Worm (Caenorhabditis elegans) whole organism, midembryonic: ENCODE results near the gene F21G4.1.
A peak's percentile ranks its signal among the peaks of the same experiment; 100 is the strongest.

Source experiments
- T22C8.4 ChIP-seq: fragments of 200-800 bp; sonication (Bioruptor generic); IDR thresholded peaks from 2 replicates; pipeline ENCODE4 v1.3.6; 2022; ENCODE audit warnings: missing genetic modification characterization, missing compliant biosample characterization
- cog-1 ChIP-seq: sonication (generic microtip); optimal IDR thresholded peaks from 2 replicates; lab custom pipeline; 2016; ENCODE audit warnings: missing genetic modification characterization, missing compliant biosample characterization
- flt-1 ChIP-seq: fragments of 200-800 bp; sonication (Bioruptor generic); IDR thresholded peaks from 2 replicates; pipeline ENCODE4 v1.3.6; 2022; ENCODE audit warnings: missing genetic modification characterization, missing compliant biosample characterization
- klf-2 ChIP-seq: fragments of 200-800 bp; sonication (Bioruptor generic); conservative IDR thresholded peaks from 2 replicates; pipeline ENCODE4 v1.3.6; 2022; ENCODE audit warnings: missing genetic modification reagents, missing genetic modification characterization, missing compliant biosample characterization
- med-1 ChIP-seq: sonication (generic microtip); optimal IDR thresholded peaks from 2 replicates; lab custom pipeline; 2017; ENCODE audit warnings: missing genetic modification characterization, mild to moderate bottlenecking, missing compliant biosample characterization, antibody characterized with exemption, missing genetic modification reagents; ENCODE audit not compliant: insufficient read depth
- ref-1 ChIP-seq: fragments of 200-800 bp; sonication (Bioruptor generic); conservative IDR thresholded peaks from 2 replicates; pipeline ENCODE4 v1.3.6; 2022; ENCODE audit warnings: missing genetic modification reagents, missing genetic modification characterization, missing compliant biosample characterization
- tab-1 ChIP-seq: fragments of 200-800 bp; sonication (Bioruptor generic); IDR thresholded peaks from 2 replicates; pipeline ENCODE4 v1.3.6; 2022; ENCODE audit warnings: missing genetic modification characterization, missing compliant biosample characterization
- ztf-23 ChIP-seq: fragments of 200-800 bp; sonication (Bioruptor generic); IDR thresholded peaks from 2 replicates; pipeline ENCODE4 v1.3.6; 2022; ENCODE audit warnings: missing genetic modification reagents, missing genetic modification characterization, missing compliant biosample characterization
- ztf-29 ChIP-seq: fragments of 200-800 bp; sonication (Bioruptor generic); IDR thresholded peaks from 2 replicates; pipeline ENCODE4 v1.3.6; 2022; ENCODE audit warnings: missing genetic modification reagents, missing genetic modification characterization, missing compliant biosample characterization

The F21G4.1 gene

ce11 chrX:9927993-9928392 lies 35.9 kb upstream of the F21G4.1 start:
- TF ChIP-seq flt-1 (GFP tag; lab: Robert Waterston, UW) (no peak), T22C8.4 (no peak)

ce11 chrX:9924962-9925361 lies 32.8 kb upstream of the F21G4.1 start, which contains the start of gene ugt-23:
Gene ugt-23, minus strand, starts transcription at chrX:9925173.
- TF ChIP-seq klf-2 (GFP tag; lab: Robert Waterston, UW): no peak
- no peak for TF ChIP-seq ztf-23 (GFP tag; lab: Robert Waterston, UW)
- no peak for TF ChIP-seq cog-1 (tag; lab: Kevin White, UChicago)
- TF ChIP-seq ztf-29 (GFP tag; lab: Robert Waterston, UW): no peak
- no peak for TF ChIP-seq flt-1 (GFP tag; lab: Robert Waterston, UW)
- TF ChIP-seq T22C8.4: no peak
- no peak for TF ChIP-seq med-1 (GFP tag; lab: Kevin White, UChicago)
- TF ChIP-seq ref-1: no peak

- no peak for TF ChIP-seq cog-1 (tag; lab: Kevin White, UChicago)
- no peak for TF ChIP-seq ref-1
- no peak for TF ChIP-seq klf-2 (GFP tag; lab: Robert Waterston, UW)
- TF ChIP-seq med-1 (GFP tag; lab: Kevin White, UChicago): no peak
- TF ChIP-seq flt-1 (GFP tag; lab: Robert Waterston, UW): no peak
- TF ChIP-seq T22C8.4: no peak
- no peak for TF ChIP-seq ztf-23 (GFP tag; lab: Robert Waterston, UW)
- TF ChIP-seq tab-1 (GFP tag; lab: Robert Waterston, UW): no peak
- no peak for TF ChIP-seq ztf-29 (GFP tag; lab: Robert Waterston, UW)
Measured at ce11 chrX:9921257-9921656, 29.1 kb upstream of the F21G4.1 start, which contains the start of gene C17G1.2. Gene C17G1.2, plus strand, starts transcription at chrX:9921557.

- TF ChIP-seq T22C8.4: no peak
- TF ChIP-seq ztf-29 (GFP tag; lab: Robert Waterston, UW): no peak
- no peak for TF ChIP-seq cog-1 (tag; lab: Kevin White, UChicago)
- no peak for TF ChIP-seq ref-1
- TF ChIP-seq ztf-23 (GFP tag; lab: Robert Waterston, UW): no peak
- TF ChIP-seq med-1 (GFP tag; lab: Kevin White, UChicago): no peak
- no peak for TF ChIP-seq tab-1 (GFP tag; lab: Robert Waterston, UW)
- no peak for TF ChIP-seq flt-1 (GFP tag; lab: Robert Waterston, UW)
- no peak for TF ChIP-seq klf-2 (GFP tag; lab: Robert Waterston, UW)
Measured at ce11 chrX:9918997-9919396, 26.9 kb upstream of the F21G4.1 start, which contains the start of gene folr-1. Gene folr-1, plus strand, starts transcription at chrX:9919297.

DNA sequence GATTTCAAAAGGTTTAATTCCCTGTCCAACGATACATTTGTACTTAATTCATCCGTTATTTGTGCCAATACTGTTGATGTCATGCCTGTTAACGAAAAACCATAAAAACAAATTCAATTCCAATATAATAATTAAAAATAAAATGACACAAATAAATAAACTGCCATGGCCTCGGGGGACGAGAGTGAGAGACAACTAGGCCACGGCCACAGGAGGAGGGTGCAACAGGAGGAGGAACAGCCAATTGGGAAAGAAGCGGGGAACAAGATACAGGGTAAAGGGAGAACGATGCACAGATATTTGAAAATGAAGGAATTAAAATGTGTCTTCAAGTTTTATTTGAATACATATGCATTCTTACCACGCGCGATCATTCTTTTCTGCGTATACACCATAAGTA lies 25.2 kb upstream of the F21G4.1 start, which contains the start of gene F21G4.6:
Gene F21G4.6 (minus strand): TSS at position 87 of the 400 bp plus-strand sequence.
- no peak for TF ChIP-seq ref-1
- TF ChIP-seq flt-1 (GFP tag; lab: Robert Waterston, UW): no peak
- TF ChIP-seq T22C8.4: no peak
- TF ChIP-seq klf-2 (GFP tag; lab: Robert Waterston, UW): no peak
- no peak for TF ChIP-seq tab-1 (GFP tag; lab: Robert Waterston, UW)
- no peak for TF ChIP-seq med-1 (GFP tag; lab: Kevin White, UChicago)
- no peak for TF ChIP-seq ztf-23 (GFP tag; lab: Robert Waterston, UW)
- TF ChIP-seq cog-1 (tag; lab: Kevin White, UChicago): no peak
- no peak for TF ChIP-seq ztf-29 (GFP tag; lab: Robert Waterston, UW)

- TF ChIP-seq flt-1 (GFP tag; lab: Robert Waterston, UW) (no peak), med-1 (GFP tag; lab: Kevin White, UChicago) (no peak), ref-1 (no peak), ztf-29 (GFP tag; lab: Robert Waterston, UW) (no peak), ztf-23 (GFP tag; lab: Robert Waterston, UW) (no peak)
Measured at ce11 chrX:9905840-9906239, 13.7 kb upstream of the F21G4.1 start, which contains the start of gene F21G4.5. Gene F21G4.5, plus strand, starts transcription at chrX:9906140.

DNA sequence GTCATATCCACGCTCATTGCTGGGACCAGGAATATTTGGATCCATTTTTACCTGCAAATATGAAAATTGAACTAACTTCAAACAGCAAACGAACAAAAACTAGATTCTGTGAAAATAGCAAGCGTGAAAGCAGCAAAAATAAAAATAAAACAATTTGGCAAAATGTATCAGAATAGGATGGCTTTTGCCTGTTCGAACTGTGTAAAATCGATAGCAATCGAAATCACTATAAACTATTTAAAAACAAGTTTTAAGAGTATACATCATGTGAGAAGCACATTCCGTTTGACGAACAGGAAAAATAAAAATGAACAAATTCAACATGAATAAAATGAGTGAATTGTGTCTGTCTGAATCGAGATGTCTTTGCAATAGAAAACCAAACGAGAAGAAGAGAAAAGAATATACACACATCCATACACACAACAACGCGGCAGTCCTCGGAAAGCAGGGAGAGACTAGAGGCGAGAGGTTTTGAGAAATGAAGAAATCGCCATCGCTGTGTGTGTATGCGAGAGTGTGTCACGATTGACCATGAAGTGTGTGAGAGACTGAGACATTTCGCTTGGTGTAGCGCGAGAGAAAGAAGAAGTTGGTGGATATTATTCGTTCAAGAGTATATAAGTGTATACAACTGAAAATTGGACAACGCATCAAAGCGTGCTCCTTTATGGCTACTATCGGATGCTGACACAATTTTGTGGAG lies 7.5 kb upstream of the F21G4.1 start, which contains the start of gene phf-34:
Gene phf-34 (minus strand): TSS at position 51 of the 706 bp plus-strand sequence.
- TF ChIP-seq klf-2 (GFP tag; lab: Robert Waterston, UW) (no peak), ztf-23 (GFP tag; lab: Robert Waterston, UW) (no peak), cog-1 (tag; lab: Kevin White, UChicago) (peak; percentile 71)

DNA sequence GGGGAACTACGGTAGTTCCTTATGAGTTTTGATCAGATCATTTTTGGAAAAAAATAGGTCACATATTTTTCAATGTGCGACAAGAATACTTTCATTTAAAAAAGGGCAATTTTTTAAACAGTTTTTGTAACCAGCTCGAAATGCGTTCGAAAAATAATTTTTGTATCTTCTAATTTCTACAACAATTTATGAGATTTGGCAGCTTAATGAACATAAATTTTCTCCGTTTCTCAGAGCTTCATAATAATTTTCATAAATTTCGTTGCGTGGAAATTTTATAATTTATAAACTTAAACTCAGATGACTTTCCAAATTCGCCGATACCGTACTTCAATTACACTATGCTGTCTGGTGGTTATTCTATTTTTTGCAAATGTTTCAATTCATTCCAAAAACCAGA lies 2.7 kb upstream of the F21G4.1 start, which contains the start of gene F21G4.3:
Gene F21G4.3 (plus strand): TSS at position 301 of the 400 bp plus-strand sequence.
- TF ChIP-seq ztf-23 (GFP tag; lab: Robert Waterston, UW) (no peak), tab-1 (GFP tag; lab: Robert Waterston, UW) (no peak), flt-1 (GFP tag; lab: Robert Waterston, UW) (no peak), klf-2 (GFP tag; lab: Robert Waterston, UW) (no peak), ztf-29 (GFP tag; lab: Robert Waterston, UW) (no peak)

ce11 chrX:9893069-9893468 lies 941 bp upstream of the F21G4.1 start:
- TF ChIP-seq tab-1 (GFP tag; lab: Robert Waterston, UW) (no peak), ref-1 (no peak), cog-1 (tag; lab: Kevin White, UChicago) (no peak), flt-1 (GFP tag; lab: Robert Waterston, UW) (no peak), T22C8.4 (no peak), med-1 (GFP tag; lab: Kevin White, UChicago) (no peak), ztf-23 (GFP tag; lab: Robert Waterston, UW) (no peak), ztf-29 (GFP tag; lab: Robert Waterston, UW) (no peak), klf-2 (GFP tag; lab: Robert Waterston, UW) (no peak)
